Fruit fly (Drosophila melanogaster): ENCODE results near the gene CG31517.

DNA sequence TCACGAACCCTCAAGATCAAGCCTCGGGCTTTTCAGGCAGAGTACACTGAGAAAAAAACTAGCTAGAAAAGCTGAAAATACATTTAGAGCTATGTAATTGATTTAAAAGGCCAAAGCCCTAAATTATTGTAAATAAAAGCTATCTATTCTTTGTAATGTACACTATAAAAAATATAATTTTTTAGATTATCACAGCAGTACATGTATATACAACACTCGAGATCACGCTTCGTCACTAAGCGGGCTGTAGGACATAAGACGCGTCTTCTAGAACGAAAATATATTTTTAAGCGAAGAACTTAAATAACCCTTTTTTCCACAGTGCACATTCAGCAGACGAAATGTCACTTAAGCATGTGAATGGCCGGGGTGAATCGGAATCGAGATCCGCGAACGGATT is 6.8 kb upstream of the CG31517 start:
- TF ChIP-seq br (GFP tag; optimal IDR thresholded peaks at IDR 0.05) (peak; percentile 20), rgr (GFP tag; optimal IDR thresholded peaks at IDR 0.05) (peak; percentile 52), h (GFP tag; optimal IDR thresholded peaks at IDR 0.05) (peak; percentile 65), CG32264 (GFP tag; optimal IDR thresholded peaks at IDR 0.05) (no peak), psq (GFP tag; optimal IDR thresholded peaks at IDR 0.05) (peak; percentile 28), Dif (GFP tag; optimal IDR thresholded peaks at IDR 0.05; ENCODE audit: partially characterized antibody) (no peak), Hr78 (GFP tag; optimal IDR thresholded peaks at IDR 0.05) (no peak), fru (GFP tag; optimal IDR thresholded peaks at IDR 0.05) (peak; percentile 63), dmrt93B (GFP tag; optimal IDR thresholded peaks at IDR 0.05) (peak; percentile 50), N (GFP tag; optimal IDR thresholded peaks at IDR 0.05) (no peak), sv (GFP tag; optimal IDR thresholded peaks at IDR 0.05) (no peak)
